Worm (Caenorhabditis elegans) whole organism, mixed stage, embryonic: ENCODE data around the gene C17H11.1.

Source experiments
- M03D4.4 ChIP-seq: sonication (generic microtip); optimal IDR thresholded peaks from 2 replicates; lab custom pipeline; 2017; ENCODE audit warnings: mild to moderate bottlenecking, missing genetic modification characterization, missing compliant biosample characterization
- bed-3 ChIP-seq: fragments of 200-800 bp; sonication (Bioruptor generic); optimal IDR thresholded peaks from 3 replicates; lab custom pipeline; 2018; ENCODE audit warnings: mild to moderate bottlenecking, missing genetic modification characterization, moderate library complexity, missing compliant biosample characterization
- ceh-39 ChIP-seq: fragments of 150-350 bp; optimal IDR thresholded peaks from 2 replicates; lab custom pipeline; 2014; ENCODE audit warnings: missing biosample characterization, missing genetic modification characterization
- ceh-43 ChIP-seq: fragments of 200-800 bp; sonication (Bioruptor generic); optimal IDR thresholded peaks from 2 replicates; lab custom pipeline; 2018; ENCODE audit warnings: mild to moderate bottlenecking, missing genetic modification characterization, moderate library complexity, missing compliant biosample characterization
- ceh-83 ChIP-seq: fragments of 200-800 bp; sonication (Bioruptor generic); optimal IDR thresholded peaks from 2 replicates; lab custom pipeline; 2018; ENCODE audit warnings: mild to moderate bottlenecking, missing genetic modification characterization, missing compliant biosample characterization
- cnd-1 ChIP-seq: fragments of 200-800 bp; sonication (Bioruptor generic); optimal IDR thresholded peaks from 2 replicates; lab custom pipeline; 2018; ENCODE audit warnings: mild to moderate bottlenecking, missing genetic modification characterization, missing compliant biosample characterization
- drap-1 ChIP-seq: fragments of 200-800 bp; sonication (Bioruptor generic); optimal IDR thresholded peaks from 3 replicates; lab custom pipeline; 2018; ENCODE audit warnings: mild to moderate bottlenecking, missing genetic modification characterization, missing compliant biosample characterization
- elt-1 ChIP-seq: sonication (generic microtip); optimal IDR thresholded peaks from 2 replicates; lab custom pipeline; 2017; ENCODE audit warnings: missing genetic modification characterization, mild to moderate bottlenecking, missing compliant biosample characterization, antibody characterized with exemption, moderate library complexity, borderline replicate concordance; ENCODE audit not compliant: insufficient read depth
- elt-3 ChIP-seq: fragments of 150-350 bp; optimal IDR thresholded peaks from 2 replicates; lab custom pipeline; 2014; ENCODE audit warnings: missing biosample characterization, missing genetic modification characterization
- flh-1 ChIP-seq: fragments of 200-800 bp; sonication (Bioruptor generic); optimal IDR thresholded peaks from 2 replicates; lab custom pipeline; 2018; ENCODE audit warnings: mild to moderate bottlenecking, missing genetic modification characterization, moderate library complexity, missing compliant biosample characterization
- ham-2 ChIP-seq: fragments of 200-800 bp; sonication (Bioruptor generic); optimal IDR thresholded peaks from 2 replicates; lab custom pipeline; 2018; ENCODE audit warnings: mild to moderate bottlenecking, missing genetic modification characterization, missing compliant biosample characterization
- hlh-1 ChIP-seq: fragments of 150-350 bp; optimal IDR thresholded peaks from 2 replicates; lab custom pipeline; 2014; ENCODE audit warnings: missing biosample characterization, missing genetic modification reagents, missing genetic modification characterization
- lin-13 ChIP-seq: fragments of 150-350 bp; optimal IDR thresholded peaks from 2 replicates; lab custom pipeline; 2014; ENCODE audit warnings: missing biosample characterization, missing genetic modification characterization
- lsy-2 ChIP-seq: fragments of 150-350 bp; optimal IDR thresholded peaks from 2 replicates; lab custom pipeline; 2014; ENCODE audit warnings: missing biosample characterization, missing genetic modification characterization
- mab-5 ChIP-seq: fragments of 150-350 bp; optimal IDR thresholded peaks from 2 replicates; lab custom pipeline; 2014; ENCODE audit warnings: missing biosample characterization, missing genetic modification characterization
- mep-1 ChIP-seq: fragments of 150-350 bp; optimal IDR thresholded peaks from 2 replicates; lab custom pipeline; 2017; ENCODE audit warnings: missing biosample characterization, missing genetic modification reagents, missing genetic modification characterization, inconsistent platforms
- mls-2 ChIP-seq: sonication (generic microtip); optimal IDR thresholded peaks from 2 replicates; lab custom pipeline; 2016; ENCODE audit warnings: mild to moderate bottlenecking, missing genetic modification characterization, moderate library complexity, missing compliant biosample characterization
- nhr-12 ChIP-seq: fragments of 150-350 bp; optimal IDR thresholded peaks from 2 replicates; lab custom pipeline; 2014; ENCODE audit warnings: missing biosample characterization, missing genetic modification characterization
- nhr-2 ChIP-seq: fragments of 150-350 bp; optimal IDR thresholded peaks from 2 replicates; lab custom pipeline; 2014; ENCODE audit warnings: missing biosample characterization, missing genetic modification characterization
- nhr-237 ChIP-seq: fragments of 150-350 bp; optimal IDR thresholded peaks from 2 replicates; lab custom pipeline; 2014; ENCODE audit warnings: missing biosample characterization, missing genetic modification characterization
- nhr-28 ChIP-seq: fragments of 150-350 bp; optimal IDR thresholded peaks from 2 replicates; lab custom pipeline; 2014; ENCODE audit warnings: missing biosample characterization, missing genetic modification characterization
- nhr-76 ChIP-seq: sonication (generic microtip); optimal IDR thresholded peaks from 2 replicates; lab custom pipeline; 2017; ENCODE audit warnings: missing biosample characterization, missing genetic modification characterization
- pha-4 ChIP-seq: fragments of 150-350 bp; optimal IDR thresholded peaks from 2 replicates; lab custom pipeline; 2018; ENCODE audit warnings: missing biosample characterization, missing genetic modification reagents, missing genetic modification characterization
- sem-2 ChIP-seq: fragments of 200-800 bp; sonication (Bioruptor generic); optimal IDR thresholded peaks from 2 replicates; lab custom pipeline; 2018; ENCODE audit warnings: mild to moderate bottlenecking, missing genetic modification characterization, missing compliant biosample characterization
- snpc-4 ChIP-seq: fragments of 150-350 bp; optimal IDR thresholded peaks from 2 replicates; lab custom pipeline; 2014; ENCODE audit warnings: missing biosample characterization, missing genetic modification characterization
- sptf-1 ChIP-seq: sonication (generic microtip); optimal IDR thresholded peaks from 2 replicates; lab custom pipeline; 2017; ENCODE audit warnings: mild to moderate bottlenecking, missing genetic modification characterization, moderate library complexity, missing compliant biosample characterization
- tbx-8 ChIP-seq: fragments of 200-800 bp; sonication (Bioruptor generic); optimal IDR thresholded peaks from 2 replicates; lab custom pipeline; 2018; ENCODE audit warnings: mild to moderate bottlenecking, missing genetic modification characterization, moderate library complexity, missing compliant biosample characterization
- unc-120 ChIP-seq: sonication (generic microtip); optimal IDR thresholded peaks from 2 replicates; lab custom pipeline; 2017; ENCODE audit warnings: missing genetic modification characterization, missing compliant biosample characterization; ENCODE audit not compliant: poor library complexity, severe bottlenecking
- unc-39 ChIP-seq: fragments of 150-350 bp; optimal IDR thresholded peaks from 2 replicates; lab custom pipeline; 2014; ENCODE audit warnings: missing biosample characterization, missing genetic modification characterization
- unc-62 ChIP-seq: fragments of 150-350 bp; optimal IDR thresholded peaks from 2 replicates; lab custom pipeline; 2014; ENCODE audit warnings: missing biosample characterization, missing genetic modification reagents, missing genetic modification characterization
- zip-8 ChIP-seq: fragments of 150-350 bp; optimal IDR thresholded peaks from 2 replicates; lab custom pipeline; 2014; ENCODE audit warnings: missing biosample characterization, missing genetic modification characterization
- ztf-11 ChIP-seq: fragments of 150-350 bp; optimal IDR thresholded peaks from 2 replicates; lab custom pipeline; 2014; ENCODE audit warnings: missing biosample characterization, missing genetic modification characterization

Gene C17H11.1

DNA sequence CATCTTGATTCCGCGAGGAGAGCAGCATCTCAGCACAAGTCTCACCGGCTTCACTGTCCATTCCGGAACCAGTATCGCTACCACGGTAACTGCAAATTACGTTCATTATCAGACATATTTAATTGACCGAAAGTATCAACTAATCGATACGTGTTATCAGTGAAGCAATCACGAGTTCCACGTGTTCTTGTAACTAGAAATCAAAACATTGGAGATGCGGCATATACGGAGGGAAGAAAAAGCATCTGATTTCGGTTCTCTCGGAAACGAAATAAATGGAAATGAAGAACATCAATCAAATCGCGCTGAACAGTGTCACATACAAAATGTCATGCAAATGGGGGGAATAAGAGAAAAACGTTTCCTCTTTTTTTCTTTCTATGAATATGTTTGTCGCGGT, 19.5 kb downstream of the C17H11.1 start:
- TF ChIP-seq sptf-1 (tag; lab: Kevin White, UChicago) (no peak), ztf-11 (no peak), pha-4 (tag; lab: Kevin White, UChicago) (no peak), zip-8 (tag; lab: Kevin White, UChicago) (no peak), nhr-76 (no peak), unc-62 (GFP tag; lab: Kevin White, UChicago) (no peak), elt-3 (no peak), hlh-1 (no peak), sem-2 (no peak), nhr-2 (tag; lab: Kevin White, UChicago) (no peak), mab-5 (tag; lab: Kevin White, UChicago) (no peak)

DNA sequence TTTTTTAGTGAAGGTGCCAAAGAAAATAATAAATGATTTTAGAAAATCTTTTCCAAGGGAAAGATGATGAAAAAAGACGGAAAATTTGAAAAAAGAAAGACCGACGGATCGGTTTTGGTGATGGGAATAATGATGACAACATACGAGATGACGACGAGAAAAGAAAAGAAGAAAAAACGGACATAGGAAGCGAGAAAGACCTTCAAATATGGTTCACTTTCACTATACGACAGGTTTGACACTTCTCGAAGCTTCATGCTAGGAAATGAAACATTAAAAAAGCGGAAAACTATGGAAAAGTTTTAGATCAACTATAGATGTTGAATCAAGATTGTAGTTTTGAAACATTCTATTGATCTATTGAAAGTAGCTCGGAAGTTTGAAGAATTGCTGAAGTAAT, 26.5 kb downstream of the C17H11.1 start:
- TF ChIP-seq elt-3 = no peak
- TF ChIP-seq tbx-8 (GFP tag; lab: Kevin White, UChicago) = no peak
- no peak for TF ChIP-seq ceh-43
- TF ChIP-seq M03D4.4 (tag; lab: Kevin White, UChicago) = no peak
- no peak for TF ChIP-seq mab-5 (tag; lab: Kevin White, UChicago)
- TF ChIP-seq mep-1 = no peak
- no peak for TF ChIP-seq nhr-237
- no peak for TF ChIP-seq zip-8 (tag; lab: Kevin White, UChicago)
- no peak for TF ChIP-seq elt-1 (tag; lab: Kevin White, UChicago)
- no peak for TF ChIP-seq drap-1
- TF ChIP-seq nhr-28 = no peak
- TF ChIP-seq nhr-2 (tag; lab: Kevin White, UChicago) = no peak
- TF ChIP-seq ceh-83 = no peak
- no peak for TF ChIP-seq bed-3 (GFP tag; lab: Kevin White, UChicago)
- no peak for TF ChIP-seq ham-2 (GFP tag; lab: Kevin White, UChicago)
- no peak for TF ChIP-seq sptf-1 (tag; lab: Kevin White, UChicago)
- no peak for TF ChIP-seq nhr-12 (tag; lab: Kevin White, UChicago)
- no peak for TF ChIP-seq sem-2
- TF ChIP-seq unc-62 (GFP tag; lab: Kevin White, UChicago) = no peak
- TF ChIP-seq flh-1 (GFP tag; lab: Kevin White, UChicago) = no peak

DNA sequence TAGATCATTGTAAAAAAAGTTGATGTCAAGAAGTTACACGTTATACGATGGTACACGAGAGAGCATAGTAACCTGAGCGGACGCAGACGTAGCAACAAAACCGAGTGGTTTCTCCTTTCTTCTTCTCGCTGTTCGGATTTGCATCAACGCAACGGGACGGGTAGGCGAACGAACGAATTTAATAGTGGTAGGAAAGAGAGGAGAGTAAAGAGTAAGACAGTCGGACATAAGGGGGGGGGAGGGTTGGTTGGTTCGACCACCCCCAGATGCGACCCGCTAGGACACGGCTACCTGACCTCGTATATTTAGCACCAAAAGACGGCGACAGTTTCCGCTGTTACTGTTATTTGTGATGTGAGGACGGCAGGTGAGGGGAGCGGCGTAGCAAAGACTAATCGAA, 27.5 kb downstream of the C17H11.1 start:
- TF ChIP-seq lsy-2 (tag; lab: Kevin White, UChicago) = no peak
- no peak for TF ChIP-seq nhr-237
- TF ChIP-seq snpc-4 (tag; lab: Kevin White, UChicago) = no peak
- no peak for TF ChIP-seq nhr-76
- peak; percentile 14 for TF ChIP-seq nhr-2 (tag; lab: Kevin White, UChicago)
- TF ChIP-seq bed-3 (GFP tag; lab: Kevin White, UChicago) = no peak
- TF ChIP-seq mls-2 (tag; lab: Kevin White, UChicago) = peak; percentile 42
- TF ChIP-seq ham-2 (GFP tag; lab: Kevin White, UChicago) = peak; percentile 76
- TF ChIP-seq nhr-28 = no peak
- no peak for TF ChIP-seq ceh-39 (tag; lab: Kevin White, UChicago)
- TF ChIP-seq unc-120 (tag; lab: Kevin White, UChicago) = no peak
- no peak for TF ChIP-seq unc-62 (GFP tag; lab: Kevin White, UChicago)
- TF ChIP-seq flh-1 (GFP tag; lab: Kevin White, UChicago) = no peak
- TF ChIP-seq pha-4 (tag; lab: Kevin White, UChicago) = no peak
- TF ChIP-seq M03D4.4 (tag; lab: Kevin White, UChicago) = peak; percentile 22
- TF ChIP-seq sptf-1 (tag; lab: Kevin White, UChicago) = peak; percentile 54
- peak; percentile 9 for TF ChIP-seq hlh-1
- TF ChIP-seq mep-1 = no peak
- no peak for TF ChIP-seq cnd-1 (tag; lab: Kevin White, UChicago)
- peak; percentile 27 for TF ChIP-seq drap-1
- TF ChIP-seq unc-39 = no peak

DNA sequence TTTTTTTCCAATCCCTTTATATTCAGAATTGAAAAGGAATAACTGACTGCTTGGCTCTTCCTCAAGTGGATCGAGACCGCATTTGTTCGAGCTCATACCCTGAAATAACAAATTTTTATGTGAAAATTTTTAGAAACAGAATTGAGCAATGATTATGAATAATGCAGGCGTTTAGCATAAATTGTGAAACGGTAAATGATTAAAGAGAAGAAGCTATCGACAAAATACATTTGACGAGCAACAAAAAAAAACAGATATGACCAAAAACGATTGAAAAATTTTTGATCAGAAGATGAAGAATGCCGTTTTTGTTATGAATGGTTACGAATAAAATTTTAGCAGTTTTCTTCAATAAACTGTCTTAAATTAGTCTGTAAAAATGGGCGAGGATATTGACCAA, 30.0 kb downstream of the C17H11.1 start, which contains the start of gene C17H11.6:
C17H11.6 (minus strand) TSS at position 101 of the 400 bp plus-strand sequence.
- TF ChIP-seq ceh-43 (no peak), sem-2 (no peak), elt-1 (tag; lab: Kevin White, UChicago) (no peak), lin-13 (tag; lab: Kevin White, UChicago) (no peak), unc-39 (no peak), flh-1 (GFP tag; lab: Kevin White, UChicago) (no peak), zip-8 (tag; lab: Kevin White, UChicago) (no peak), mls-2 (tag; lab: Kevin White, UChicago) (no peak), nhr-237 (no peak), ceh-83 (no peak)
